Fruit fly (Drosophila melanogaster): ENCODE measurements around the gene soti.

soti gene

DNA sequence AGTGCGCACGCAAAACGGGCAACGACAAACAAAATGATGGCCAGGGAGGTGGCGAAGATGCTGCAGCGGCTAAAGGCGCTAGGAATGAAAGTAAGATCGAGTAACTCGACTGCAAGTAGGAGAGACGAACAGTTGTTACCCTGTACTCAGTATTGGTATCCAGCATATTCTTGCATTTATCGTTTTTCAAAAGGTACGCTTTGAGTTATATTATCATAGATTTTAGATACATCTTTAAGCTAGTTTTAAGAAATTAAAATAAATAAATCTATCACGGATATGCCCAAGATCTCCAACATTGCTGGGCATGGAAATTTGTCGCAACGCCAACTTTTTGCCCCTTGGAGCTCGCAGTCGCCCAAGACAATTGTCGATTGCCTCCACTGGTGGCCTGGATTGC lies 6.3 kb upstream of the soti start (continued):
- TF ChIP-seq ss (GFP tag; optimal IDR thresholded peaks at IDR 0.05) (peak; percentile 66 to 88), CG9139 (GFP tag; optimal IDR thresholded peaks at IDR 0.05) (peak; percentile 68), CG4318 (GFP tag; optimal IDR thresholded peaks at IDR 0.05) (peak; percentile 65), esn (GFP tag; optimal IDR thresholded peaks at IDR 0.05) (peak; percentile 73), CG11762 (GFP tag; optimal IDR thresholded peaks at IDR 0.05; ENCODE audit: insufficient read depth) (peak; percentile 74), CG31627 (GFP tag; optimal IDR thresholded peaks at IDR 0.05) (peak; percentile 66), CG6163 (GFP tag; IDR thresholded peaks at IDR 0.05) (peak; percentile 88), Eip75B (GFP tag; optimal IDR thresholded peaks at IDR 0.05) (peak; percentile 86), CG8319 (GFP tag; optimal IDR thresholded peaks at IDR 0.05) (peak; percentile 49), net (GFP tag; optimal IDR thresholded peaks at IDR 0.05) (peak; percentile 69), Sox14 (GFP tag; optimal IDR thresholded peaks at IDR 0.05) (peak; percentile 81), Ets21C (GFP tag; optimal IDR thresholded peaks at IDR 0.05) (peak; percentile 5), svp (GFP tag) (peak; percentile 82), CG8119 (GFP tag; IDR thresholded peaks at IDR 0.05) (peak; percentile 84), CG10631 (GFP tag; optimal IDR thresholded peaks at IDR 0.05) (peak; percentile 86), CG6854 (GFP tag; optimal IDR thresholded peaks at IDR 0.05) (no peak), CG34406 (GFP tag; optimal IDR thresholded peaks at IDR 0.05) (peak; percentile 61), pdm3 (GFP tag; optimal IDR thresholded peaks at IDR 0.05) (peak; percentile 82), OdsH (GFP tag; optimal IDR thresholded peaks at IDR 0.05) (peak; percentile 82)

DNA sequence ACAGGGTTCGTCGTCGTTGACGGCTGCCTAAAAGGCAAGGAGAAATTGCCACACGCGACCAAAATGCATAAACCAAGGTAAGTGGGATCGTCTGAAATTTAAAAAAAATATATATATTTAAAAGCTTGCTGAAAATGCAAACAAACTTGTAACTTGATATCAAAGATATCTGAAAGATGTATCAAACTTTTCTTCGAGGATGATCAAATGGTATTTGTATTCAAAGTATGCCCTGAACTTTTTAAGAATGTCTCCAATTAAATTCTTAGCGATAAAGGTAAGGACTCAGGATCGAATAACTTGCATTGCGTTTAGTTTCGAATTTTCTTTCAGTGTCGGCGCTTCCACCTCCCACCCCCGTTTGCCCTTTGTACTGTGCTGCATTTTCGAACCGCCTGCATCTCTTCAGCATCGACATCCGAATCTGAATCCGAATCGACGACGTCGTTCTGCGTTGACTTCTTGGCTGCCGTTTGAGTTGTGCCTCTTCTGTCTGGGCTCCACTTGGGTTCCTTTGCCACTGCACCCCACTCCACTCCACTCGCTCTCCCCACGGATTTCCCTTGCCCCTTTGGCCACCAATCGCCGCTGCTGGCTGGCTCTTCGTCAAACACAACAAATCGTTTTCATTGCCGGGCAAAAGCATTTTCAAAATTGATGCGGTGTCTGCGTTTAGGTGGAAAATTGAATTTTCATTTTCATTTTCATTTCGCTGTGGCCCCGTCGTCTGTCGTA lies 4.8 kb upstream of the soti start:
- TF ChIP-seq Eip78C (GFP tag) (peak; percentile 65), CG11294 (GFP tag; IDR thresholded peaks at IDR 0.05) (no peak), Eip75B (GFP tag; optimal IDR thresholded peaks at IDR 0.05) (peak; percentile 32), CG8632 (GFP tag; optimal IDR thresholded peaks at IDR 0.05) (peak; percentile 36), achi (GFP tag; optimal IDR thresholded peaks at IDR 0.05) (peak; percentile 52), esn (GFP tag; optimal IDR thresholded peaks at IDR 0.05) (peak; percentile 52), Sox15 (GFP tag; optimal IDR thresholded peaks at IDR 0.05) (no peak), Eip93F (GFP tag; optimal IDR thresholded peaks at IDR 0.05) (no peak), CG34406 (GFP tag; optimal IDR thresholded peaks at IDR 0.05) (peak; percentile 42), fd85E (GFP tag; optimal IDR thresholded peaks at IDR 0.05) (no peak), CG10631 (GFP tag; optimal IDR thresholded peaks at IDR 0.05) (peak; percentile 45), CG15336 (GFP tag; IDR thresholded peaks at IDR 0.05) (peak; percentile 49), CG6276 (GFP tag; optimal IDR thresholded peaks at IDR 0.05) (peak; percentile 25), CG16779 (tag; optimal IDR thresholded peaks at IDR 0.05) (no peak), Gug (GFP tag; IDR thresholded peaks at IDR 0.05) (no peak), ss (GFP tag; optimal IDR thresholded peaks at IDR 0.05) (peak; percentile 30 to 73), dac (GFP tag; optimal IDR thresholded peaks at IDR 0.05) (no peak), Blimp-1 (GFP tag; optimal IDR thresholded peaks at IDR 0.05) (no peak), salr (GFP tag; optimal IDR thresholded peaks at IDR 0.05) (peak in 1 of 2 experiments; percentile 41), net (GFP tag; optimal IDR thresholded peaks at IDR 0.05) (peak; percentile 8), CG8319 (GFP tag; optimal IDR thresholded peaks at IDR 0.05) (no peak), cyc (GFP tag; optimal IDR thresholded peaks at IDR 0.05) (peak; percentile 50), CG10669 (GFP tag; optimal IDR thresholded peaks at IDR 0.05) (peak; percentile 33), Lpt (GFP tag; optimal IDR thresholded peaks at IDR 0.05) (peak; percentile 26), CG3032 (tag; optimal IDR thresholded peaks at IDR 0.05) (peak; percentile 1), CG9139 (GFP tag; optimal IDR thresholded peaks at IDR 0.05) (peak; percentile 26), Smox (GFP tag; optimal IDR thresholded peaks at IDR 0.05) (peak; percentile 27), fd59A (GFP tag; optimal IDR thresholded peaks at IDR 0.05) (no peak), CG6163 (GFP tag; IDR thresholded peaks at IDR 0.05) (no peak), CG32006 (GFP tag; optimal IDR thresholded peaks at IDR 0.05) (peak; percentile 54), lz (GFP tag; optimal IDR thresholded peaks at IDR 0.05) (peak; percentile 20), CG4318 (GFP tag; optimal IDR thresholded peaks at IDR 0.05) (no peak), CG7368 (GFP tag; optimal IDR thresholded peaks at IDR 0.05) (peak; percentile 21), fkh (GFP tag; optimal IDR thresholded peaks at IDR 0.05) (no peak), dsx (GFP tag; optimal IDR thresholded peaks at IDR 0.05; ENCODE audit: poor library complexity, severe bottlenecking) (peak; percentile 27), acj6 (GFP tag; optimal IDR thresholded peaks at IDR 0.05) (peak; percentile 17), Met (GFP tag; optimal IDR thresholded peaks at IDR 0.05) (peak; percentile 43), Ets96B (tag; optimal IDR thresholded peaks at IDR 0.05) (peak; percentile 40), CG8119 (GFP tag; IDR thresholded peaks at IDR 0.05) (peak; percentile 52; the same call in 2 of the 3 replicates), Ets21C (GFP tag; optimal IDR thresholded peaks at IDR 0.05) (no peak)

Measured in whole organism, prepupa.